Worm (Caenorhabditis elegans): ENCODE data around the gene arl-5.

Gene arl-5

ce11 chrIII:9796448-9796847, 26.6 kb upstream of the arl-5 start, which contains the start of gene srxa-10:
srxa-10 (minus strand) TSS chrIII:9796548.
- TF ChIP-seq nhr-232 (tag; optimal IDR thresholded peaks at IDR 0.05) (no peak), eyg-1 (tag; optimal IDR thresholded peaks at IDR 0.05) (no peak), sox-4 (tag; optimal IDR thresholded peaks at IDR 0.05) (no peak), odd-2 (tag; optimal IDR thresholded peaks at IDR 0.05) (no peak), ceh-24 (tag; optimal IDR thresholded peaks at IDR 0.05) (no peak), pha-2 (tag; optimal IDR thresholded peaks at IDR 0.05) (no peak), ceh-30 (tag; optimal IDR thresholded peaks at IDR 0.05) (no peak), pqm-1 (tag; optimal IDR thresholded peaks at IDR 0.05) (no peak), ceh-9 (tag; optimal IDR thresholded peaks at IDR 0.05) (no peak), rnt-1 (tag; optimal IDR thresholded peaks at IDR 0.05) (no peak), mec-3 (tag; optimal IDR thresholded peaks at IDR 0.05; ENCODE audit: borderline replicate concordance) (no peak), hlh-8 (tag; optimal IDR thresholded peaks at IDR 0.05) (no peak), ttx-3 (tag; optimal IDR thresholded peaks at IDR 0.05) (no peak), C38D4.7 (GFP tag; optimal IDR thresholded peaks at IDR 0.05) (no peak)

ce11 chrIII:9798478-9799157, 24.4 kb upstream of the arl-5 start, which contains the start of gene ZK632.2:
ZK632.2 (plus strand) TSS chrIII:9799107.
- TF ChIP-seq pag-3 (tag; optimal IDR thresholded peaks at IDR 0.05; ENCODE audit: borderline replicate concordance) (no peak), T23F11.4 (GFP tag; optimal IDR thresholded peaks at IDR 0.05) (no peak), hlh-13 (GFP tag; optimal IDR thresholded peaks at IDR 0.05) (no peak), K02D7.2 (tag; optimal IDR thresholded peaks at IDR 0.05) (no peak), syd-9 (tag; optimal IDR thresholded peaks at IDR 0.05) (no peak)

- TF ChIP-seq pha-2 (tag; optimal IDR thresholded peaks at IDR 0.05) (no peak), elt-2 (tag; optimal IDR thresholded peaks at IDR 0.05) (no peak), ceh-24 (tag; optimal IDR thresholded peaks at IDR 0.05) (no peak), lin-11 (tag; optimal IDR thresholded peaks at IDR 0.05) (no peak), unc-86 (tag; optimal IDR thresholded peaks at IDR 0.05) (no peak), ceh-6 (GFP tag; optimal IDR thresholded peaks at IDR 0.05) (no peak), unc-55 (GFP tag; optimal IDR thresholded peaks at IDR 0.05) (no peak), hlh-6 (tag; optimal IDR thresholded peaks at IDR 0.05) (no peak), ceh-22 (tag; optimal IDR thresholded peaks at IDR 0.05) (no peak)
Measured at ce11 chrIII:9802045-9802444, 21.0 kb upstream of the arl-5 start.

ce11 chrIII:9804997-9805610, 17.9 kb upstream of the arl-5 start, which contains the start of gene riok-3:
riok-3 (minus strand) TSS chrIII:9805011.
- no peak for TF ChIP-seq nfya-1 (tag; optimal IDR thresholded peaks at IDR 0.05)
- no peak for TF ChIP-seq T23F11.4 (GFP tag; optimal IDR thresholded peaks at IDR 0.05)
- no peak for TF ChIP-seq K02D7.2 (tag; optimal IDR thresholded peaks at IDR 0.05)
- peak; percentile 13 for TF ChIP-seq ceh-48 (tag; optimal IDR thresholded peaks at IDR 0.05)
- no peak for TF ChIP-seq fax-1 (tag; optimal IDR thresholded peaks at IDR 0.05)

- no peak for TF ChIP-seq unc-86 (tag; optimal IDR thresholded peaks at IDR 0.05)
- no peak for TF ChIP-seq ama-1 (optimal IDR thresholded peaks at IDR 0.05)
- TF ChIP-seq pag-3 (tag; optimal IDR thresholded peaks at IDR 0.05; ENCODE audit: borderline replicate concordance), result no peak
- TF ChIP-seq tbx-7 (tag; optimal IDR thresholded peaks at IDR 0.05), result no peak
- TF ChIP-seq ceh-24 (tag; optimal IDR thresholded peaks at IDR 0.05), result no peak
- no peak for TF ChIP-seq fkh-10 (GFP tag; optimal IDR thresholded peaks at IDR 0.05)
- TF ChIP-seq zip-5 (tag; optimal IDR thresholded peaks at IDR 0.05), result no peak
Measured at ce11 chrIII:9806968-9807559, 16.0 kb upstream of the arl-5 start, which contains the start of gene ZK632.4. ZK632.4 (minus strand) TSS chrIII:9807454.

All from whole organism, late embryonic.